Fruit fly (Drosophila melanogaster): ENCODE data around the gene Kpc1.

DNA sequence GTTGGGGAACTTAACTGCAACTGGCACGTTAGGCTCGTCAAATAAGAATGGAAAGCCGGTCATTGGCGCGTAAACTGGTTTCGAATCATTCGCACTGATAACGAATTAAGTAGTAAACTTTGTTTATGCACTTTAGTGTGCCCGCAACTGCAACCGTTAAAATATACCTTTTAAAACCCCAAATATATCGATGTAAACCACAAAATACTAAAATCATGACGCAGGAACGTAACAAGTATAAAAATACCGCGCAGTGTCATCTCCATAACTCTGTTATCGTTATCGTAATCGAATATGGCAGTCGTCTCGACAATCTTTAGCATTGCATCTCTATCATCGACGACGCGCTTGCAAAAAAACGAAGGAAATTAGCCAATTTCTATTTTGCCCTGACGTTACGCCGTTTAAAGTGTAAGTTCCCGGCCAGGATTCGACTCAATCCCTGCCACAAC, 29.3 kb upstream of the Kpc1 start, which contains the start of the genes CG31344 and Caf1-55:
- no peak for TF ChIP-seq pan (optimal IDR thresholded peaks at IDR 0.05)
- TF ChIP-seq Abd-B (GFP tag; optimal IDR thresholded peaks at IDR 0.05), result no peak
- no peak for TF ChIP-seq lola (GFP tag; optimal IDR thresholded peaks at IDR 0.05)
- TF ChIP-seq jim (GFP tag; optimal IDR thresholded peaks at IDR 0.05), result no peak
- no peak for TF ChIP-seq Dfd (GFP tag; optimal IDR thresholded peaks at IDR 0.05)
- TF ChIP-seq Rel (GFP tag; optimal IDR thresholded peaks at IDR 0.05), result no peak
- TF ChIP-seq Rel (tag; optimal IDR thresholded peaks at IDR 0.05), result peak; percentile 70
- no peak for TF ChIP-seq usp (GFP tag; optimal IDR thresholded peaks at IDR 0.05)
- TF ChIP-seq woc (GFP tag; optimal IDR thresholded peaks at IDR 0.05), result no peak
- no peak for TF ChIP-seq N (GFP tag; optimal IDR thresholded peaks at IDR 0.05)
- no peak for TF ChIP-seq Hnf4 (GFP tag; optimal IDR thresholded peaks at IDR 0.05)
- TF ChIP-seq foxo (GFP tag; optimal IDR thresholded peaks at IDR 0.05), result no peak
- no peak for TF ChIP-seq psq (GFP tag; optimal IDR thresholded peaks at IDR 0.05)
- no peak for TF ChIP-seq h (GFP tag; optimal IDR thresholded peaks at IDR 0.05)

Measured in whole organism, wandering third instar larva.